Worm (Caenorhabditis elegans): ENCODE measurements around the gene ZK470.6.

The ZK470.6 gene

DNA sequence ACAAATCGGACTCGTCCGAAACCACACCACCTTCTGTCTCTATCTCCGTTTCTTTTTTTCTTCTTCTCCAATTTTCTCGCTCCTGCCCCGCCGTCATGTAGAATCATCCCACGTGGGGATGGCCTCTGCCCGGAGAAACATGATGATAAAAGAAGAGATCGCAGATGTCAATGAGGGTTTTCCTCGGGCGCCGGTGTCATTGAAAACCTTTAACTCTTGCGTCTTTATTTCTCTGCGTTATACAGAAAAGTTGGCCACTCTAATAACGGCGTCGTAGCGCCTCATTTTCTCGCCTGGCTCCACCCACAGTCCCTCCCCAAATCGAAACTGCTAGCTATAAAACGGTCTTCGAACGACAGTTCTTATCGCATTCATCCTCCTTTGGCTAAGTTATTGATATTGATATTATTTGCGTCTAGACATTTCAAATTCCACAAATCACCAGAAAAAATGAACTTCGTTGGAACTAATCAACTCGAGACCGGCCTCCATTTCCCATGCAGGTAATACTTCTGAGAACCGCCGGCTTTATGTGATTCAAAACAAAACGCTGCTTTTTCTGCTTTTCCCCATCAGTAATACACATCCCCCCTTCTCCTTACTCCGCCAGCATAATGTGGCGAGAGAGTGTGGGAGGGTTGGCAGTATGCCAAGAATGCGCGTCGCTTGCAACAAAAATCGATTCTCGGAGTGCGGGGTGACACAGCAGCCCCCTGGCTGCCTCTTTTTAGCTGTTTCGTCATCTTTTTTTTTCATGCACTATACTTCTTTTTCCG, 32.1 kb downstream of the ZK470.6 start (continued):
- TF ChIP-seq ZK546.5 (tag; optimal IDR thresholded peaks at IDR 0.05) (no peak), ztf-11 (tag; optimal IDR thresholded peaks at IDR 0.05) (no peak), aly-2 (tag; optimal IDR thresholded peaks at IDR 0.05) (no peak), nhr-129 (tag; optimal IDR thresholded peaks at IDR 0.05) (peak; percentile 72), nhr-237 (tag; optimal IDR thresholded peaks at IDR 0.05) (no peak), lin-11 (tag; optimal IDR thresholded peaks at IDR 0.05) (peak; percentile 65), ceh-82 (tag; optimal IDR thresholded peaks at IDR 0.05) (peak; percentile 32), nhr-21 (tag; optimal IDR thresholded peaks at IDR 0.05) (peak; percentile 76), skn-1 (tag; optimal IDR thresholded peaks at IDR 0.05) (no peak), nhr-25 (tag; optimal IDR thresholded peaks at IDR 0.05) (peak; percentile 87)

DNA sequence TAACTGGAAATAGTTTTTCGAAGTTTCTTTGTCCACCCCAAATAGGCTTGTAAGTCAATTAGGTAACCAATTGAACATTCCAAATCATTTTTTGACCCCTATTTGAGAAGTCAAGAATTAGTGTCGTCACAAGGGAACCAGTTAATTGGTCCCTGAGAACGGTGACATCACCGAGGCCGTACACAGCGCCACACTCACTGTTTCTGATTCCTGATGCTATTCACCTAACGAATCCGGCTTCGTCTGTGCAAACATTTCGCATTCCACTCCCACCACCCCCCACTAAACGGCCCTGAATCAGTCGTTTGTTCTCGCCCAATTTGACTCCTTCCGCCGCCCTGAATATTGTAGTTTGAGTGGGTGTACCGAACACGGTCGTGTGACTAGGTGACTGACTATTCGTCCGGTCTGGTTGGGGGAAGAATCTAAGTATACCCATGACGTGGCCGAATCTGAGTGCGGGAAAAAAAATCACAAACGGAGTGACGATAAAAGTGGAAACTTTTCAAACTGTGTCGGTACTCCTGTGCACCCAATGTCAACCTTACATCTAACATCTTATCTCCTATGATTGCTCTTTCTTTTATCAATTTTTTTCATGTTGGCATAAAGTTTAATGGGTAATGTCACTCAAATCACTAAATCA, 33.0 kb downstream of the ZK470.6 start:
- TF ChIP-seq ama-1 (optimal IDR thresholded peaks at IDR 0.05) (no peak), lsy-2 (tag; optimal IDR thresholded peaks at IDR 0.05) (no peak), nhr-21 (tag; optimal IDR thresholded peaks at IDR 0.05) (no peak), C34F6.9 (tag; optimal IDR thresholded peaks at IDR 0.05) (no peak), nhr-25 (tag; optimal IDR thresholded peaks at IDR 0.05) (peak; percentile 75), nhr-11 (tag; optimal IDR thresholded peaks at IDR 0.05) (no peak), sma-3 (GFP tag; optimal IDR thresholded peaks at IDR 0.05) (peak; percentile 48), nhr-77 (tag; optimal IDR thresholded peaks at IDR 0.05) (no peak), ztf-1 (GFP tag; conservative IDR thresholded peaks at IDR 0.05) (no peak), crh-2 (tag; optimal IDR thresholded peaks at IDR 0.05) (peak; percentile 26), nhr-129 (tag; optimal IDR thresholded peaks at IDR 0.05) (peak; percentile 41), blmp-1 (tag; optimal IDR thresholded peaks at IDR 0.05; ENCODE audit: insufficient read depth) (no peak), lin-11 (tag; optimal IDR thresholded peaks at IDR 0.05) (no peak), nhr-6 (tag; optimal IDR thresholded peaks at IDR 0.05) (no peak), sma-9 (GFP tag; optimal IDR thresholded peaks at IDR 0.05) (peak; percentile 78), sma-9 (tag; optimal IDR thresholded peaks at IDR 0.05) (no peak), F13H6.1 (tag; optimal IDR thresholded peaks at IDR 0.05) (peak; percentile 6), unc-39 (tag; optimal IDR thresholded peaks at IDR 0.05) (no peak), fos-1 (tag; optimal IDR thresholded peaks at IDR 0.05) (peak; percentile 30), nhr-23 (tag; optimal IDR thresholded peaks at IDR 0.05) (no peak), gmeb-1 (tag; optimal IDR thresholded peaks at IDR 0.05) (peak; percentile 30)

DNA sequence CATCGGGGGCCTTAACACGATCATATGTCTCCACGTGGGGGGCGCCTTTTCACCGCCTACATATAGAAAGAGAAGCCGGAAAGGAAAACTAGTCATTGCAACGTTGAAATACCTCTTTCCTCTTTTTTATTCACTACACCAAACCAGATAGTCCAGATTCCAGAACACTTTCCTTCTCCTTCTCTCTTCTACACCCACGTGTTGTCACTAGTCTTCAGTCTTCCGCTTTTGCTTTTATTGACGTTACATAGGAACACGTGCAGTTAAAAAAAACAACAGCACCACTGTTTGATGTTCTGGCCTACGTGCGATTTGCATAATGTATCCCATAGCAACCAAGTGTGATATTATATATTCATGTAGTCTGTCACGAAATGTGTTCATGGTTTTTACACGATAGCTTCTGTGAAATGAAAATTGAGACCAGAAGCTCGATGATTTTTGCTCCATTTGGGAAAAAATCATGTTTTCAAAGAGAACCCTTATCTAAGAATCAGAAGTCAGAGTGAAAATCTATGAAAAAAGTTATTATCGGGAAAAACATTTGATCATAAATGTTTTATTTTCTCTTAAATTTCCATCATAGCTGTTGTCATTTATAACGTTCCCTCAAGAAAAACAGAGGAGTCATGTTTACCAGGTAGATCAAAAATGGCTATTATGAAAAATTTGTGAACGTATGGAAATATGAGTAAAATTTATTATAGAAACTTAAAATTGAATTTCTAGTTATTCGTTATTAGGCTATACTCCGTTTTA, 33.9 kb downstream of the ZK470.6 start:
- TF ChIP-seq nhr-12 (tag; optimal IDR thresholded peaks at IDR 0.05) (no peak), sma-9 (GFP tag; optimal IDR thresholded peaks at IDR 0.05) (peak; percentile 30), sma-9 (tag; optimal IDR thresholded peaks at IDR 0.05) (no peak), blmp-1 (tag; optimal IDR thresholded peaks at IDR 0.05; ENCODE audit: insufficient read depth) (peak; percentile 41), snpc-4 (tag; optimal IDR thresholded peaks at IDR 0.05) (no peak), mbf-1 (tag; optimal IDR thresholded peaks at IDR 0.05) (no peak), mab-5 (tag; optimal IDR thresholded peaks at IDR 0.05) (no peak), nhr-129 (tag; optimal IDR thresholded peaks at IDR 0.05) (peak; percentile 3), unc-62 (GFP tag; optimal IDR thresholded peaks at IDR 0.05) (no peak), lsy-2 (tag; optimal IDR thresholded peaks at IDR 0.05) (peak in 1 of 2 experiments; percentile 12), ama-1 (optimal IDR thresholded peaks at IDR 0.05) (peak; percentile 37), R02D3.7 (tag; optimal IDR thresholded peaks at IDR 0.05) (no peak), nhr-10 (tag; optimal IDR thresholded peaks at IDR 0.05) (no peak), aly-2 (tag; optimal IDR thresholded peaks at IDR 0.05) (no peak), ztf-4 (tag; optimal IDR thresholded peaks at IDR 0.05) (peak; percentile 70), nhr-11 (tag; optimal IDR thresholded peaks at IDR 0.05) (no peak), nhr-25 (tag; optimal IDR thresholded peaks at IDR 0.05) (peak; percentile 78), ztf-11 (tag; optimal IDR thresholded peaks at IDR 0.05) (no peak)
